Worm (Caenorhabditis elegans) whole organism, late embryonic: ENCODE data around the gene Y51H4A.13.
A peak's percentile ranks its signal among the peaks of the same experiment; 100 is the strongest.

Experiments used
- C08G9.2 ChIP-seq: sonication (generic microtip); optimal IDR thresholded peaks from 2 replicates; lab custom pipeline; 2016; ENCODE audit warnings: mild to moderate bottlenecking, missing genetic modification characterization, moderate library complexity, missing compliant biosample characterization
- C38D4.7 ChIP-seq: fragments of 200-800 bp; sonication (Bioruptor generic); optimal IDR thresholded peaks from 2 replicates; lab custom pipeline; 2018; ENCODE audit warnings: mild to moderate bottlenecking, missing genetic modification characterization, moderate library complexity, missing compliant biosample characterization
- F13H6.1 ChIP-seq: sonication (generic microtip); optimal IDR thresholded peaks from 2 replicates; lab custom pipeline; 2016; ENCODE audit warnings: missing genetic modification characterization, missing compliant biosample characterization
- K02D7.2 ChIP-seq: sonication (generic microtip); optimal IDR thresholded peaks from 2 replicates; lab custom pipeline; 2017; ENCODE audit warnings: mild to moderate bottlenecking, missing genetic modification characterization, missing compliant biosample characterization
- K09A11.1 ChIP-seq: sonication (generic microtip); optimal IDR thresholded peaks from 2 replicates; lab custom pipeline; 2017; ENCODE audit warnings: antibody characterized with exemption, mild to moderate bottlenecking, missing genetic modification characterization, missing compliant biosample characterization; ENCODE audit not compliant: insufficient read depth
- T23F11.4 ChIP-seq: fragments of 200-800 bp; sonication (Bioruptor generic); optimal IDR thresholded peaks from 2 replicates; lab custom pipeline; 2018; ENCODE audit warnings: mild to moderate bottlenecking, missing genetic modification characterization, missing compliant biosample characterization
- Y22D7AL.16 ChIP-seq: sonication (generic microtip); optimal IDR thresholded peaks from 2 replicates; lab custom pipeline; 2016; ENCODE audit warnings: missing genetic modification characterization, missing compliant biosample characterization
- ahr-1 ChIP-seq: sonication (generic microtip); optimal IDR thresholded peaks from 2 replicates; lab custom pipeline; 2016; ENCODE audit warnings: missing genetic modification characterization, missing compliant biosample characterization
- ama-1 ChIP-seq: fragments of 150-350 bp; optimal IDR thresholded peaks from 2 replicates; lab custom pipeline; 2014
- ceh-18 ChIP-seq: sonication (generic microtip); optimal IDR thresholded peaks from 2 replicates; lab custom pipeline; 2016; ENCODE audit warnings: missing genetic modification characterization, missing compliant biosample characterization
- ceh-19 ChIP-seq: fragments of 200-800 bp; sonication (Bioruptor generic); optimal IDR thresholded peaks from 2 replicates; lab custom pipeline; 2018; ENCODE audit warnings: mild to moderate bottlenecking, missing genetic modification characterization, missing compliant biosample characterization
- ceh-2 ChIP-seq: sonication (generic microtip); optimal IDR thresholded peaks from 2 replicates; lab custom pipeline; 2016; ENCODE audit warnings: missing genotype, missing genetic modification characterization, missing compliant biosample characterization
- ceh-24 ChIP-seq: sonication (generic microtip); optimal IDR thresholded peaks from 2 replicates; lab custom pipeline; 2016; ENCODE audit warnings: mild to moderate bottlenecking, missing genetic modification characterization, missing compliant biosample characterization
- ceh-30 ChIP-seq: fragments of 150-350 bp; optimal IDR thresholded peaks from 2 replicates; lab custom pipeline; 2014; ENCODE audit warnings: missing biosample characterization, missing genetic modification characterization
- ceh-31 ChIP-seq: sonication (generic microtip); optimal IDR thresholded peaks from 2 replicates; lab custom pipeline; 2016; ENCODE audit warnings: missing genetic modification characterization, missing compliant biosample characterization
- ceh-34 ChIP-seq: sonication (generic microtip); optimal IDR thresholded peaks from 2 replicates; lab custom pipeline; 2016; ENCODE audit warnings: mild to moderate bottlenecking, missing genetic modification characterization, missing compliant biosample characterization
- ceh-6 ChIP-seq: fragments of 200-800 bp; sonication (Bioruptor generic); optimal IDR thresholded peaks from 2 replicates; lab custom pipeline; 2018; ENCODE audit warnings: mild to moderate bottlenecking, missing genetic modification characterization, missing compliant biosample characterization
- elt-2 ChIP-seq: sonication (generic microtip); optimal IDR thresholded peaks from 2 replicates; lab custom pipeline; 2016; ENCODE audit warnings: missing genetic modification reagents, missing genetic modification characterization, missing compliant biosample characterization
- elt-4 ChIP-seq: sonication (generic microtip); optimal IDR thresholded peaks from 2 replicates; lab custom pipeline; 2016; ENCODE audit warnings: missing genetic modification characterization, missing compliant biosample characterization
- ets-4 ChIP-seq: sonication (generic microtip); optimal IDR thresholded peaks from 2 replicates; lab custom pipeline; 2016; ENCODE audit warnings: missing genetic modification characterization, missing compliant biosample characterization
- eyg-1 ChIP-seq: sonication (generic microtip); optimal IDR thresholded peaks from 2 replicates; lab custom pipeline; 2016; ENCODE audit warnings: missing genotype, missing genetic modification characterization, missing compliant biosample characterization
- fkh-10 ChIP-seq: fragments of 150-350 bp; optimal IDR thresholded peaks from 2 replicates; lab custom pipeline; 2014; ENCODE audit warnings: missing biosample characterization, missing genetic modification reagents, missing genetic modification characterization
- hlh-13 ChIP-seq: fragments of 200-800 bp; sonication (Bioruptor generic); optimal IDR thresholded peaks from 2 replicates; lab custom pipeline; 2018; ENCODE audit warnings: mild to moderate bottlenecking, missing genetic modification characterization, missing compliant biosample characterization
- hlh-15 ChIP-seq: sonication (generic microtip); optimal IDR thresholded peaks from 2 replicates; lab custom pipeline; 2016; ENCODE audit warnings: missing genetic modification characterization, missing compliant biosample characterization
- hlh-6 ChIP-seq: sonication (generic microtip); optimal IDR thresholded peaks from 2 replicates; lab custom pipeline; 2016; ENCODE audit warnings: missing genotype, missing genetic modification characterization, missing compliant biosample characterization
- lim-6 ChIP-seq: sonication (generic microtip); optimal IDR thresholded peaks from 2 replicates; lab custom pipeline; 2016; ENCODE audit warnings: missing genetic modification characterization, missing compliant biosample characterization
- madf-2 ChIP-seq: sonication (generic microtip); optimal IDR thresholded peaks from 2 replicates; lab custom pipeline; 2017; ENCODE audit warnings: missing genetic modification characterization, missing compliant biosample characterization
- npax-4 ChIP-seq: sonication (generic microtip); optimal IDR thresholded peaks from 2 replicates; lab custom pipeline; 2016; ENCODE audit warnings: missing genetic modification characterization, missing compliant biosample characterization
- odd-2 ChIP-seq: sonication (generic microtip); optimal IDR thresholded peaks from 2 replicates; lab custom pipeline; 2017; ENCODE audit warnings: antibody characterized with exemption, mild to moderate bottlenecking, missing genetic modification characterization, missing compliant biosample characterization
- pag-3 ChIP-seq: sonication (generic microtip); optimal IDR thresholded peaks from 2 replicates; lab custom pipeline; 2016; ENCODE audit warnings: missing compliant biosample characterization, missing genetic modification characterization, borderline replicate concordance
- pat-9 ChIP-seq: fragments of 200-800 bp; sonication (Bioruptor generic); optimal IDR thresholded peaks from 2 replicates; lab custom pipeline; 2018; ENCODE audit warnings: mild to moderate bottlenecking, missing genetic modification characterization, moderate library complexity, missing compliant biosample characterization
- pha-2 ChIP-seq: sonication (generic microtip); optimal IDR thresholded peaks from 2 replicates; lab custom pipeline; 2017; ENCODE audit warnings: mild to moderate bottlenecking, missing genetic modification characterization, missing compliant biosample characterization
- pha-4 ChIP-seq: fragments of 150-350 bp; optimal IDR thresholded peaks from 2 replicates; lab custom pipeline; 2018; ENCODE audit warnings: missing biosample characterization, missing genetic modification reagents, missing genetic modification characterization
- pqm-1 ChIP-seq: sonication (generic microtip); optimal IDR thresholded peaks from 2 replicates; lab custom pipeline; 2016; ENCODE audit warnings: missing genetic modification characterization, missing compliant biosample characterization
- pros-1 ChIP-seq: fragments of 150-350 bp; optimal IDR thresholded peaks from 2 replicates; lab custom pipeline; 2014; ENCODE audit warnings: missing biosample characterization, missing genetic modification reagents, missing genetic modification characterization
- sox-2 ChIP-seq: fragments of 200-800 bp; sonication (Bioruptor generic); IDR thresholded peaks from 2 replicates; pipeline ENCODE4 v1.3.6; 2022; ENCODE audit warnings: missing genetic modification reagents, missing genetic modification characterization, missing compliant biosample characterization
- sox-4 ChIP-seq: sonication (generic microtip); optimal IDR thresholded peaks from 2 replicates; lab custom pipeline; 2017; ENCODE audit warnings: mild to moderate bottlenecking, missing genetic modification characterization, inconsistent platforms, missing compliant biosample characterization
- syd-9 ChIP-seq: sonication (generic microtip); optimal IDR thresholded peaks from 2 replicates; lab custom pipeline; 2016; ENCODE audit warnings: mild to moderate bottlenecking, missing genetic modification characterization, moderate library complexity, missing compliant biosample characterization
- tbx-7 ChIP-seq: sonication (generic microtip); optimal IDR thresholded peaks from 2 replicates; lab custom pipeline; 2016; ENCODE audit warnings: missing genotype, missing genetic modification characterization, missing compliant biosample characterization
- unc-3 ChIP-seq, 2 experiments: fragments of 200-800 bp in 1 of 2; sonication (Bioruptor generic) in 1 of 2; sonication (generic microtip) in 1 of 2; conservative IDR thresholded peaks in 1 of 2; optimal IDR thresholded peaks in 1 of 2; 2 replicates each; pipeline versions ENCODE4 v1.3.6 to Lab custom; 2016 to 2022; ENCODE audit warnings: missing compliant biosample characterization in 2 of 2, missing genetic modification characterization in 2 of 2, missing genetic modification reagents in 1 of 2
- zip-5 ChIP-seq: sonication (generic microtip); optimal IDR thresholded peaks from 2 replicates; lab custom pipeline; 2016; ENCODE audit warnings: missing genetic modification characterization, missing compliant biosample characterization

Y51H4A.13 gene

ce11 chrIV:16663591-16663990 is 17.4 kb upstream of the Y51H4A.13 start (continued):
- no peak for TF ChIP-seq T23F11.4 (GFP tag; lab: Kevin White, UChicago)
- no peak for TF ChIP-seq hlh-13 (GFP tag; lab: Kevin White, UChicago)
- TF ChIP-seq C38D4.7 (GFP tag; lab: Kevin White, UChicago): no peak
- TF ChIP-seq elt-4 (tag; lab: Kevin White, UChicago): no peak
- TF ChIP-seq eyg-1 (tag; lab: Kevin White, UChicago): no peak
- no peak for TF ChIP-seq K09A11.1 (tag; lab: Kevin White, UChicago)
- no peak for TF ChIP-seq hlh-15
- no peak for TF ChIP-seq ceh-19
- TF ChIP-seq sox-4 (tag; lab: Kevin White, UChicago): no peak
- no peak for TF ChIP-seq syd-9 (tag; lab: Kevin White, UChicago)
- TF ChIP-seq zip-5 (tag; lab: Kevin White, UChicago): no peak
- no peak for TF ChIP-seq ceh-2 (tag; lab: Kevin White, UChicago)
- TF ChIP-seq tbx-7 (tag; lab: Kevin White, UChicago): no peak
- TF ChIP-seq F13H6.1: no peak
- no peak for TF ChIP-seq madf-2 (tag; lab: Kevin White, UChicago)
- no peak for TF ChIP-seq unc-3 (GFP tag; conservative IDR thresholded peaks at IDR 0.05; lab: Robert Waterston, UW)
- no peak for TF ChIP-seq unc-3 (tag; optimal IDR thresholded peaks at IDR 0.05; lab: Kevin White, UChicago)
- no peak for TF ChIP-seq pat-9 (tag; lab: Kevin White, UChicago)
- TF ChIP-seq lim-6: no peak
- TF ChIP-seq pha-2: no peak
- no peak for TF ChIP-seq ets-4 (tag; lab: Kevin White, UChicago)
- peak; percentile 6 for TF ChIP-seq elt-2 (tag; lab: Kevin White, UChicago)
- TF ChIP-seq Y22D7AL.16 (tag; lab: Kevin White, UChicago): no peak
- TF ChIP-seq C08G9.2 (tag; lab: Kevin White, UChicago): no peak

- TF ChIP-seq ceh-6 (GFP tag; lab: Kevin White, UChicago): no peak
- TF ChIP-seq ceh-31 (tag; lab: Kevin White, UChicago): no peak
- no peak for TF ChIP-seq hlh-6 (tag; lab: Kevin White, UChicago)
- TF ChIP-seq K09A11.1 (tag; lab: Kevin White, UChicago): no peak
- TF ChIP-seq ceh-30 (tag; lab: Kevin White, UChicago): no peak
- no peak for TF ChIP-seq ahr-1 (tag; lab: Kevin White, UChicago)
- TF ChIP-seq ama-1 (lab: Kevin White, UChicago): no peak
- TF ChIP-seq F13H6.1: no peak
- TF ChIP-seq pros-1 (tag; lab: Kevin White, UChicago): no peak
- TF ChIP-seq odd-2: no peak
- no peak for TF ChIP-seq pha-4 (tag; lab: Kevin White, UChicago)
- TF ChIP-seq tbx-7 (tag; lab: Kevin White, UChicago): no peak
These were observed 13.3 kb upstream of the Y51H4A.13 start for ce11 chrIV:16659475-16659874.

- TF ChIP-seq sox-2 (GFP tag; lab: Robert Waterston, UW) (no peak), madf-2 (tag; lab: Kevin White, UChicago) (no peak), hlh-15 (no peak), K02D7.2 (tag; lab: Kevin White, UChicago) (no peak), F13H6.1 (no peak), fkh-10 (GFP tag; lab: Kevin White, UChicago) (no peak), pag-3 (no peak), sox-4 (tag; lab: Kevin White, UChicago) (no peak), syd-9 (tag; lab: Kevin White, UChicago) (no peak), ceh-18 (no peak), Y22D7AL.16 (tag; lab: Kevin White, UChicago) (no peak), odd-2 (no peak), ceh-31 (tag; lab: Kevin White, UChicago) (no peak), tbx-7 (tag; lab: Kevin White, UChicago) (no peak), npax-4 (tag; lab: Kevin White, UChicago) (no peak), pqm-1 (tag; lab: Kevin White, UChicago) (no peak), ceh-34 (no peak), ceh-24 (tag; lab: Kevin White, UChicago) (no peak)
These were observed 12.6 kb upstream of the Y51H4A.13 start for ce11 chrIV:16658731-16659130.
